Worm (Caenorhabditis elegans) whole organism, L2 larva: ENCODE data around the gene ipla-3.

ENCODE experiments used
- C34F6.9 ChIP-seq: fragments of 150-350 bp; optimal IDR thresholded peaks from 2 replicates; lab custom pipeline; 2014; ENCODE audit warnings: missing biosample characterization, missing genetic modification characterization
- F13H6.1 ChIP-seq: sonication (generic microtip); optimal IDR thresholded peaks from 2 replicates; lab custom pipeline; 2016; ENCODE audit warnings: missing genetic modification characterization, missing compliant biosample characterization
- Y55F3AM.14 ChIP-seq: fragments of 200-800 bp; sonication (Bioruptor generic); optimal IDR thresholded peaks from 2 replicates; lab custom pipeline; 2018; ENCODE audit warnings: mild to moderate bottlenecking, missing genetic modification characterization, missing compliant biosample characterization
- ZK546.5 ChIP-seq: sonication (generic microtip); optimal IDR thresholded peaks from 2 replicates; lab custom pipeline; 2017; ENCODE audit warnings: missing biosample characterization, missing genetic modification characterization
- aly-2 ChIP-seq: fragments of 150-350 bp; optimal IDR thresholded peaks from 2 replicates; lab custom pipeline; 2014; ENCODE audit warnings: missing biosample characterization, missing genetic modification characterization
- ama-1 ChIP-seq: fragments of 150-350 bp; optimal IDR thresholded peaks from 2 replicates; lab custom pipeline; 2018; ENCODE audit warnings: inconsistent platforms
- ceh-16 ChIP-seq: fragments of 150-350 bp; optimal IDR thresholded peaks from 2 replicates; lab custom pipeline; 2014; ENCODE audit warnings: missing biosample characterization, missing genetic modification characterization
- ceh-82 ChIP-seq: fragments of 150-350 bp; optimal IDR thresholded peaks from 2 replicates; lab custom pipeline; 2014; ENCODE audit warnings: missing biosample characterization, missing genetic modification characterization
- crh-2 ChIP-seq: sonication (generic microtip); optimal IDR thresholded peaks from 2 replicates; lab custom pipeline; 2017; ENCODE audit warnings: missing biosample characterization, missing genetic modification characterization
- fos-1 ChIP-seq: fragments of 150-350 bp; optimal IDR thresholded peaks from 2 replicates; lab custom pipeline; 2014; ENCODE audit warnings: missing biosample characterization, missing genetic modification characterization
- gmeb-1 ChIP-seq: fragments of 150-350 bp; optimal IDR thresholded peaks from 2 replicates; lab custom pipeline; 2014; ENCODE audit warnings: missing biosample characterization, missing genetic modification characterization
- lin-11 ChIP-seq: fragments of 150-350 bp; sonication (generic microtip); optimal IDR thresholded peaks from 2 replicates; lab custom pipeline; 2014; ENCODE audit warnings: missing biosample characterization, missing genetic modification characterization, inconsistent platforms, mixed read lengths
- lin-13 ChIP-seq: fragments of 150-350 bp; optimal IDR thresholded peaks from 2 replicates; lab custom pipeline; 2014; ENCODE audit warnings: missing biosample characterization, missing genetic modification reagents, missing genetic modification characterization
- lsy-2 ChIP-seq, 2 experiments: fragments of 150-350 bp in 1 of 2; sonication (generic microtip) in 1 of 2; optimal IDR thresholded peaks; 2 replicates each; lab custom pipeline; 2014 to 2017; ENCODE audit warnings: missing biosample characterization in 2 of 2, missing genetic modification characterization in 2 of 2
- mab-5 ChIP-seq: fragments of 150-350 bp; optimal IDR thresholded peaks from 2 replicates; lab custom pipeline; 2014; ENCODE audit warnings: missing biosample characterization, missing genetic modification characterization
- mbf-1 ChIP-seq: sonication (generic microtip); optimal IDR thresholded peaks from 2 replicates; lab custom pipeline; 2017; ENCODE audit warnings: missing biosample characterization, missing genetic modification characterization
- nhr-11 ChIP-seq: fragments of 150-350 bp; optimal IDR thresholded peaks from 2 replicates; lab custom pipeline; 2014; ENCODE audit warnings: missing biosample characterization, missing genetic modification characterization
- nhr-129 ChIP-seq: fragments of 150-350 bp; optimal IDR thresholded peaks from 2 replicates; lab custom pipeline; 2014; ENCODE audit warnings: missing biosample characterization, missing genetic modification characterization
- nhr-21 ChIP-seq: fragments of 150-350 bp; optimal IDR thresholded peaks from 2 replicates; lab custom pipeline; 2014; ENCODE audit warnings: missing biosample characterization, missing genetic modification characterization
- nhr-237 ChIP-seq: fragments of 150-350 bp; optimal IDR thresholded peaks from 2 replicates; lab custom pipeline; 2014; ENCODE audit warnings: missing biosample characterization, missing genetic modification characterization
- nhr-25 ChIP-seq: fragments of 150-350 bp; sonication (generic microtip); optimal IDR thresholded peaks from 3 replicates; lab custom pipeline; 2014; ENCODE audit warnings: missing biosample characterization, missing genetic modification characterization
- nhr-77 ChIP-seq: fragments of 150-350 bp; optimal IDR thresholded peaks from 2 replicates; lab custom pipeline; 2014; ENCODE audit warnings: missing biosample characterization, missing genetic modification characterization
- sem-4 ChIP-seq: fragments of 150-350 bp; optimal IDR thresholded peaks from 2 replicates; lab custom pipeline; 2014; ENCODE audit warnings: missing biosample characterization, missing genetic modification reagents, missing genetic modification characterization
- sma-3 ChIP-seq: sonication (generic microtip); optimal IDR thresholded peaks from 2 replicates; lab custom pipeline; 2016; ENCODE audit warnings: missing genetic modification reagents, missing genetic modification characterization, missing compliant biosample characterization
- sma-9 ChIP-seq, 2 experiments: fragments of 150-350 bp in 1 of 2; sonication (generic microtip) in 1 of 2; optimal IDR thresholded peaks; 2 replicates each; lab custom pipeline; 2014 to 2016; ENCODE audit warnings: missing genetic modification characterization in 2 of 2, mild to moderate bottlenecking in 1 of 2, missing biosample characterization in 1 of 2, missing compliant biosample characterization in 1 of 2, missing genetic modification reagents in 1 of 2, moderate library complexity in 1 of 2
- snpc-4 ChIP-seq: fragments of 150-350 bp; optimal IDR thresholded peaks from 2 replicates; lab custom pipeline; 2014; ENCODE audit warnings: missing biosample characterization, missing genetic modification characterization
- unc-39 ChIP-seq: fragments of 150-350 bp; optimal IDR thresholded peaks from 2 replicates; lab custom pipeline; 2014; ENCODE audit warnings: missing biosample characterization, missing genetic modification characterization
- unc-55 ChIP-seq: fragments of 150-350 bp; sonication (generic microtip); optimal IDR thresholded peaks from 3 replicates; lab custom pipeline; 2014; ENCODE audit warnings: missing biosample characterization, missing genetic modification reagents, missing genetic modification characterization
- zag-1 ChIP-seq: fragments of 150-350 bp; optimal IDR thresholded peaks from 2 replicates; lab custom pipeline; 2014; ENCODE audit warnings: missing biosample characterization, missing genetic modification characterization
- ztf-4 ChIP-seq: fragments of 150-350 bp; optimal IDR thresholded peaks from 2 replicates; lab custom pipeline; 2014; ENCODE audit warnings: missing biosample characterization, missing genetic modification characterization

The ipla-3 gene

ce11 chrV:20756385-20756996 lies 27.4 kb upstream of the ipla-3 start:
- TF ChIP-seq F13H6.1 (tag; lab: Kevin White, UChicago) (peak; percentile 67), mab-5 (tag; lab: Kevin White, UChicago) (no peak)

ce11 chrV:20755494-20755893 lies 26.4 kb upstream of the ipla-3 start:
- peak; percentile 57 for TF ChIP-seq fos-1 (tag; lab: Kevin White, UChicago)
- no peak for TF ChIP-seq nhr-11

DNA sequence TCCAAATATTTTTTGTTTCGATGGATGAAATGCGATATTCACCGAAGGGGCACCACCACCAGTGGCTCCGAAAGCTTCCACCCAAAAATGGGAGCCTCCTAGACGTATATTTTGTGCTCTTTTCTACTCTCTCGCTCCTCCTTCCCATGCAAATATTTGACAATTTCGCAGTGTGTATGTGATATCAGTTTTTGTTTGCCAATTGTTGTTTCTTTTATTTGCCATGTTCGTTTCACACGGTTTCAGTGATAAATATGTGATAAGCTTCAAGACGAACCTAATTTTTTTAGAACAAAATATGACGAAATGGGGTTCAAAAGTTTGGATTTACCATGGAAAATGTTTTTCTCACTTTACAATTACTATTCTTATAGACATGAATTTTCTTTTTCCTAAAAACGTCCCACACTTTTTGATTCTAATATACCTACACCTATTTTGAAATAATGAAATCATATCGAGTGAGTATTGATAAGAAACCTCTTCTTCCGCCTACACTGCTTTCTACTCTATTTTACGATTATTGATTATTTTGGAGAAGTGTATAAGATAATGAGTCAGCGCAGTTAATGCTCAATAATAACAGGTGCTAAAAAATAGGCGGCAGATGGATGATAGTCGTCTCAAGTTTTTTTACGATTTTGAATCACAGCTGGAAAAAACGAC lies 24.9 kb upstream of the ipla-3 start:
- TF ChIP-seq C34F6.9 (tag; lab: Kevin White, UChicago) (no peak), F13H6.1 (tag; lab: Kevin White, UChicago) (peak; percentile 5), unc-39 (tag; lab: Kevin White, UChicago) (no peak), fos-1 (tag; lab: Kevin White, UChicago) (peak; percentile 62)

- TF ChIP-seq nhr-129 (peak; percentile 22), F13H6.1 (tag; lab: Kevin White, UChicago) (peak; percentile 2), gmeb-1 (peak; percentile 14), fos-1 (tag; lab: Kevin White, UChicago) (peak; percentile 97), Y55F3AM.14 (GFP tag; lab: Kevin White, UChicago) (no peak), sma-9 (GFP tag; optimal IDR thresholded peaks at IDR 0.05; lab: Kevin White, UChicago) (peak; percentile 26), sma-9 (tag; optimal IDR thresholded peaks at IDR 0.05; lab: Kevin White, UChicago) (no peak), nhr-11 (no peak), crh-2 (tag; lab: Kevin White, UChicago) (peak; percentile 44)
These were observed 23.6 kb upstream of the ipla-3 start, which contains the start of gene pha-4 for ce11 chrV:20752609-20753102. Gene pha-4, plus strand, starts transcription at chrV:20753052.

DNA sequence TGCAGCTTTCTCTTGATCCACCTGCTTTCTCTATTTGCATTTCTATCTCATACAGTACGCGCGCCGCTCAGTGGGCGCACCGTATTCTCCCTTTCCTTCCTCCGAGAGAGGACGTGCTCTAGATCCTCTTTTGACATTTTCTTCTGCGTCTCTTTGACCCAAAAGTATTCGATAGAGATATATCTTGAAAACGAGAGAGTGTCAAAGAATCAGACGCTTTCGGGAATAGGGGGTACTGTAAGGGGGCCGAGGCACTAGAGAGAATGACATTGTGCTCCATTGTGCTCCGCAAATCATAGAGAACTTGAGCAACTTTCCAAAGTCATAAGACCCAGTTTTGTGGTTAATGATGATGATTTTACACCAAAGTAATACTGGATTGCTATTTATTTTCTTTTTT lies 20.0 kb upstream of the ipla-3 start:
- TF ChIP-seq lin-11 (tag; lab: Kevin White, UChicago) (no peak), mab-5 (tag; lab: Kevin White, UChicago) (no peak), nhr-237 (tag; lab: Kevin White, UChicago) (no peak), snpc-4 (no peak), F13H6.1 (tag; lab: Kevin White, UChicago) (peak; percentile 52), unc-39 (tag; lab: Kevin White, UChicago) (no peak), fos-1 (tag; lab: Kevin White, UChicago) (no peak), ztf-4 (tag; lab: Kevin White, UChicago) (no peak), sem-4 (tag; lab: Kevin White, UChicago) (no peak), ceh-16 (tag; lab: Kevin White, UChicago) (no peak), nhr-129 (peak; percentile 49), lsy-2 (tag; optimal IDR thresholded peaks at IDR 0.05; lab: Kevin White, UChicago) (peak in 1 of 2 experiments; percentile 0), sma-3 (GFP tag; lab: Kevin White, UChicago) (no peak), mbf-1 (no peak), lin-13 (GFP tag; lab: Kevin White, UChicago) (no peak), nhr-77 (tag; lab: Kevin White, UChicago) (no peak), zag-1 (tag; lab: Kevin White, UChicago) (no peak), sma-9 (GFP tag; optimal IDR thresholded peaks at IDR 0.05; lab: Kevin White, UChicago) (peak; percentile 15), sma-9 (tag; optimal IDR thresholded peaks at IDR 0.05; lab: Kevin White, UChicago) (no peak)

DNA sequence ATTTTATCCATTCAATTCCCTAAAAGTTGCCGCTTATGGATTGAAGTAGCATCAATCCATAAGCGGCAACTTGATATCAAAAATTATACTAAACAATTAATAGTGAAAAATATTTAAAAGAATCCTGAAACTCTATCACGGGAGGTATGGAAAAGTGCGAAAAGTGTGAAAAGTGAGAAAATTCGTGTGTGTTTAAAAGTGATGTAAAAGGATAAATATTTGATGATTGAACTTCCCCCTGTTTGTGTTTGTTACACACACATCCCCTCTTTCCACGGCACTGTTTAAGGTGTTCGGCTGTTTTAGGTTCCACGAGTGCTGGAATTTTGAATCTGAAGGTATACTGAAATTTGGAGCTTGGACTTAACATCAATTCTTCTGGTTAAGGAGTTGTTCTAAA lies 18.9 kb upstream of the ipla-3 start:
- TF ChIP-seq lsy-2 (tag; optimal IDR thresholded peaks at IDR 0.05; lab: Kevin White, UChicago), result no peak
- TF ChIP-seq ceh-82 (tag; lab: Kevin White, UChicago), result no peak
- no peak for TF ChIP-seq ama-1 (lab: Kevin White, UChicago)
- TF ChIP-seq unc-39 (tag; lab: Kevin White, UChicago), result no peak
- no peak for TF ChIP-seq Y55F3AM.14 (GFP tag; lab: Kevin White, UChicago)
- TF ChIP-seq snpc-4, result no peak
- no peak for TF ChIP-seq nhr-25 (tag; lab: Kevin White, UChicago)
- TF ChIP-seq nhr-21 (tag; lab: Kevin White, UChicago), result no peak
- no peak for TF ChIP-seq sma-3 (GFP tag; lab: Kevin White, UChicago)
- TF ChIP-seq mbf-1, result no peak
- TF ChIP-seq ZK546.5, result no peak
- no peak for TF ChIP-seq aly-2 (tag; lab: Kevin White, UChicago)
- no peak for TF ChIP-seq unc-55 (GFP tag; lab: Kevin White, UChicago)
- no peak for TF ChIP-seq C34F6.9 (tag; lab: Kevin White, UChicago)
